Fruit fly (Drosophila melanogaster) whole organism, embryonic: ENCODE data around the gene CG4459.

Source experiments
- Atf6 ChIP-seq: fragments of 200-800 bp; sonication (Bioruptor generic); IDR thresholded peaks from 2 replicates; pipeline ENCODE4 v1.3.6; 2022; ENCODE audit warnings: missing biosample characterization, missing genetic modification characterization
- CG11456 ChIP-seq: fragments of 200-800 bp; sonication (Bioruptor generic); IDR thresholded peaks from 3 replicates; pipeline ENCODE4 v1.3.6; 2022; ENCODE audit warnings: missing biosample characterization, missing genetic modification characterization
- CG13775 ChIP-seq: fragments of 200-800 bp; sonication (Bioruptor generic); optimal IDR thresholded peaks from 3 replicates; lab custom pipeline; 2017; ENCODE audit warnings: missing biosample characterization, mild to moderate bottlenecking, missing genetic modification characterization
- CG15696 ChIP-seq: fragments of 200-800 bp; sonication (Bioruptor generic); optimal IDR thresholded peaks from 2 replicates; lab custom pipeline; 2019; ENCODE audit warnings: missing biosample characterization, mild to moderate bottlenecking, missing genetic modification characterization, moderate library complexity
- CG1647 ChIP-seq: fragments of 200-800 bp; sonication (Bioruptor generic); optimal IDR thresholded peaks from 3 replicates; lab custom pipeline; 2016; ENCODE audit warnings: missing biosample characterization, missing genetic modification characterization
- CG17612 ChIP-seq: fragments of 200-800 bp; sonication (Bioruptor generic); IDR thresholded peaks from 2 replicates; pipeline ENCODE4 v1.3.6; 2022; ENCODE audit warnings: missing biosample characterization, missing genetic modification characterization
- CG1792 ChIP-seq: fragments of 200-800 bp; sonication (Bioruptor generic); optimal IDR thresholded peaks from 2 replicates; lab custom pipeline; 2016; ENCODE audit warnings: missing biosample characterization, missing genetic modification characterization
- CG2116 ChIP-seq: fragments of 200-800 bp; sonication (Bioruptor generic); optimal IDR thresholded peaks from 3 replicates; lab custom pipeline; 2018; ENCODE audit warnings: missing biosample characterization, mild to moderate bottlenecking, missing genetic modification characterization
- CG30403 ChIP-seq: fragments of 200-800 bp; sonication (Bioruptor generic); optimal IDR thresholded peaks from 3 replicates; lab custom pipeline; 2016; ENCODE audit warnings: missing biosample characterization, missing genetic modification characterization
- CG33557 ChIP-seq: fragments of 200-800 bp; sonication (Bioruptor generic); optimal IDR thresholded peaks from 2 replicates; lab custom pipeline; 2019; ENCODE audit warnings: missing biosample characterization, mild to moderate bottlenecking, missing genetic modification characterization, moderate library complexity
- CG7357 ChIP-seq: fragments of 200-800 bp; sonication (Bioruptor generic); IDR thresholded peaks from 3 replicates; pipeline ENCODE4 v1.3.6; 2022; ENCODE audit warnings: missing biosample characterization, missing genetic modification characterization
- CG7786 ChIP-seq: fragments of 200-800 bp; sonication (Bioruptor generic); optimal IDR thresholded peaks from 2 replicates; lab custom pipeline; 2016; ENCODE audit warnings: missing biosample characterization, missing genetic modification characterization
- CG8089 ChIP-seq: fragments of 200-800 bp; sonication (Bioruptor generic); optimal IDR thresholded peaks from 3 replicates; lab custom pipeline; 2016; ENCODE audit warnings: missing biosample characterization, missing genetic modification characterization
- D ChIP-seq, 2 experiments: fragments of 200-800 bp in 1 of 2; fragments of >200 bp in 1 of 2; sonication (Bioruptor generic) in 1 of 2; optimal IDR thresholded peaks; 2 replicates in 1 of 2; 3 replicates in 1 of 2; lab custom pipeline; 2017; ENCODE audit warnings: mild to moderate bottlenecking in 1 of 2, missing biosample characterization in 1 of 2, missing genetic modification characterization in 1 of 2, missing genetic modification reagents in 1 of 2
- Deaf1 ChIP-seq: fragments of 200-800 bp; optimal IDR thresholded peaks from 3 replicates; lab custom pipeline; 2019; ENCODE audit warnings: missing biosample characterization, mild to moderate bottlenecking, missing genetic modification characterization, moderate library complexity
- Dfd ChIP-seq, 2 experiments: fragments of >200 bp; optimal IDR thresholded peaks; 2 replicates each; lab custom pipeline; 2017; ENCODE audit warnings: missing biosample characterization in 2 of 2, missing genetic modification characterization in 2 of 2
- Drgx ChIP-seq: fragments of 200-800 bp; sonication (Bioruptor generic); IDR thresholded peaks from 2 replicates; pipeline ENCODE4 v1.3.6; 2022; ENCODE audit warnings: missing biosample characterization, missing genetic modification characterization
- HmgZ ChIP-seq: fragments of 200-800 bp; sonication (Bioruptor generic); optimal IDR thresholded peaks from 2 replicates; lab custom pipeline; 2018; ENCODE audit warnings: missing biosample characterization, mild to moderate bottlenecking, missing genetic modification characterization
- Myb ChIP-seq: fragments of 200-800 bp; sonication (Bioruptor generic); optimal IDR thresholded peaks from 2 replicates; lab custom pipeline; 2016; ENCODE audit warnings: missing biosample characterization, missing genetic modification characterization
- PHDP ChIP-seq: fragments of 200-800 bp; sonication (Bioruptor generic); optimal IDR thresholded peaks from 3 replicates; lab custom pipeline; 2018; ENCODE audit warnings: missing biosample characterization, mild to moderate bottlenecking, missing genetic modification characterization, moderate library complexity
- ash1 ChIP-seq: fragments of 200-800 bp; sonication (Bioruptor generic); optimal IDR thresholded peaks from 2 replicates; lab custom pipeline; 2018; ENCODE audit warnings: missing biosample characterization, mild to moderate bottlenecking, missing genetic modification characterization
- ato ChIP-seq: fragments of 200-800 bp; sonication (Bioruptor generic); IDR thresholded peaks from 2 replicates; pipeline ENCODE4 v1.3.6; 2022; ENCODE audit warnings: missing biosample characterization, missing genetic modification characterization; ENCODE audit not compliant: partially characterized antibody
- cad ChIP-seq: fragments of >200 bp; optimal IDR thresholded peaks from 2 replicates; lab custom pipeline; 2017; ENCODE audit warnings: missing biosample characterization, missing genetic modification characterization
- caup ChIP-seq: fragments of 200-800 bp; sonication (Bioruptor generic); optimal IDR thresholded peaks from 3 replicates; lab custom pipeline; 2017; ENCODE audit warnings: missing biosample characterization, mild to moderate bottlenecking, missing genetic modification characterization, moderate library complexity; ENCODE audit not compliant: severe bottlenecking
- chm ChIP-seq: fragments of 200-800 bp; sonication (Bioruptor generic); IDR thresholded peaks from 2 replicates; pipeline ENCODE4 v1.3.6; 2022; ENCODE audit warnings: missing biosample characterization, missing genetic modification characterization
- chn ChIP-seq: fragments of 200-800 bp; sonication (Bioruptor generic); optimal IDR thresholded peaks from 2 replicates; lab custom pipeline; 2016; ENCODE audit warnings: missing biosample characterization, missing genetic modification characterization
- crol ChIP-seq: fragments of 200-800 bp; sonication (Bioruptor generic); IDR thresholded peaks from 2 replicates; pipeline ENCODE4 v1.3.6; 2022; ENCODE audit warnings: missing biosample characterization, missing genetic modification characterization
- crp ChIP-seq, 2 experiments: fragments of 200-800 bp; sonication (Bioruptor generic); optimal IDR thresholded peaks; 2 replicates in 1 of 2; 3 replicates in 1 of 2; lab custom pipeline; 2017; ENCODE audit warnings: missing biosample characterization in 2 of 2, missing genetic modification characterization in 2 of 2, mild to moderate bottlenecking in 1 of 2, moderate library complexity in 1 of 2
- disco-r ChIP-seq: fragments of 200-800 bp; sonication (Bioruptor generic); optimal IDR thresholded peaks from 2 replicates; lab custom pipeline; 2016; ENCODE audit warnings: missing biosample characterization, missing genetic modification characterization
- fd102C ChIP-seq: fragments of 200-800 bp; sonication (Bioruptor generic); optimal IDR thresholded peaks from 2 replicates; lab custom pipeline; 2018; ENCODE audit warnings: missing biosample characterization, mild to moderate bottlenecking, missing genetic modification characterization, moderate library complexity
- fru ChIP-seq: fragments of >200 bp; optimal IDR thresholded peaks from 2 replicates; lab custom pipeline; 2017
- gce ChIP-seq: fragments of 200-800 bp; sonication (Bioruptor generic); IDR thresholded peaks from 3 replicates; pipeline ENCODE4 v1.3.6; 2022; ENCODE audit warnings: missing biosample characterization, missing genetic modification characterization
- her ChIP-seq: fragments of 200-800 bp; sonication (Bioruptor generic); optimal IDR thresholded peaks from 2 replicates; lab custom pipeline; 2016; ENCODE audit warnings: missing biosample characterization, missing genetic modification characterization
- ind ChIP-seq: fragments of 200-800 bp; sonication (Bioruptor generic); optimal IDR thresholded peaks from 3 replicates; lab custom pipeline; 2016; ENCODE audit warnings: missing biosample characterization, missing genetic modification characterization
- inv ChIP-seq: fragments of 200-800 bp; sonication (Bioruptor generic); IDR thresholded peaks from 2 replicates; pipeline ENCODE4 v1.3.6; 2022; ENCODE audit warnings: missing biosample characterization, missing genetic modification characterization; ENCODE audit not compliant: partially characterized antibody
- jigr1 ChIP-seq: fragments of 200-800 bp; sonication (Bioruptor generic); IDR thresholded peaks from 3 replicates; pipeline ENCODE4 v1.3.6; 2022; ENCODE audit warnings: missing biosample characterization, missing genetic modification characterization
- jing ChIP-seq: fragments of 200-800 bp; sonication (Bioruptor generic); optimal IDR thresholded peaks from 2 replicates; lab custom pipeline; 2018; ENCODE audit warnings: missing biosample characterization, mild to moderate bottlenecking, missing genetic modification characterization
- lab ChIP-seq: fragments of 200-800 bp; sonication (Bioruptor generic); optimal IDR thresholded peaks from 3 replicates; lab custom pipeline; 2017; ENCODE audit warnings: missing biosample characterization, missing genetic modification characterization, mild to moderate bottlenecking, moderate library complexity, missing genetic modification reagents
- luna ChIP-seq: fragments of 200-800 bp; sonication (Bioruptor generic); optimal IDR thresholded peaks from 2 replicates; lab custom pipeline; 2016; ENCODE audit warnings: missing biosample characterization, missing genetic modification characterization
- phol ChIP-seq: fragments of 200-800 bp; sonication (Bioruptor generic); optimal IDR thresholded peaks from 3 replicates; lab custom pipeline; 2018; ENCODE audit warnings: missing biosample characterization, mild to moderate bottlenecking, missing genetic modification characterization, moderate library complexity
- rib ChIP-seq: fragments of 200-800 bp; sonication (Bioruptor generic); IDR thresholded peaks from 2 replicates; pipeline ENCODE4 v1.3.6; 2022; ENCODE audit warnings: missing biosample characterization, missing genetic modification characterization
- slbo ChIP-seq: fragments of 200-800 bp; sonication (Bioruptor generic); IDR thresholded peaks from 2 replicates; pipeline ENCODE4 v1.3.6; 2022; ENCODE audit warnings: missing biosample characterization, missing genetic modification characterization
- sob ChIP-seq: fragments of 200-800 bp; sonication (Bioruptor generic); IDR thresholded peaks from 2 replicates; pipeline ENCODE4 v1.3.6; 2022; ENCODE audit warnings: missing biosample characterization, missing genetic modification characterization
- sqz ChIP-seq: fragments of 200-800 bp; sonication (Bioruptor generic); optimal IDR thresholded peaks from 3 replicates; lab custom pipeline; 2018; ENCODE audit warnings: missing biosample characterization, mild to moderate bottlenecking, missing genetic modification characterization
- ssp ChIP-seq: fragments of 200-800 bp; sonication (Bioruptor generic); IDR thresholded peaks from 2 replicates; pipeline ENCODE4 v1.3.6; 2022; ENCODE audit warnings: missing biosample characterization, missing genetic modification characterization
- tna ChIP-seq: fragments of 200-800 bp; sonication (Bioruptor generic); IDR thresholded peaks from 2 replicates; pipeline ENCODE4 v1.3.6; 2022; ENCODE audit warnings: missing biosample characterization, missing genetic modification characterization; ENCODE audit not compliant: partially characterized antibody
- trh ChIP-seq: fragments of 200-800 bp; sonication (Bioruptor generic); optimal IDR thresholded peaks from 2 replicates; lab custom pipeline; 2016; ENCODE audit warnings: missing biosample characterization, missing genetic modification characterization
- unpg ChIP-seq: fragments of 200-800 bp; sonication (Bioruptor generic); optimal IDR thresholded peaks from 3 replicates; lab custom pipeline; 2018; ENCODE audit warnings: missing biosample characterization, mild to moderate bottlenecking, missing genetic modification characterization, moderate library complexity
- wek ChIP-seq: fragments of 200-800 bp; sonication (Bioruptor generic); optimal IDR thresholded peaks from 3 replicates; lab custom pipeline; 2018; ENCODE audit warnings: missing biosample characterization, mild to moderate bottlenecking, missing genetic modification characterization, moderate library complexity
- z ChIP-seq: fragments of 200-800 bp; sonication (Bioruptor generic); IDR thresholded peaks from 3 replicates; pipeline ENCODE4 v1.3.6; 2022; ENCODE audit warnings: missing biosample characterization, missing genetic modification characterization

The CG4459 gene

dm6 chr3R:19904865-19905373, 23.5 kb downstream of the CG4459 start, which contains the start of the genes Surf6 and RhoGAP92B (continued):
- TF ChIP-seq PHDP (tag; lab: Kevin White, UChicago) (peak; percentile 55), fd102C (GFP tag; lab: Kevin White, UChicago) (no peak), ind (GFP tag; lab: Kevin White, UChicago) (peak; percentile 54), chn (GFP tag; lab: Kevin White, UChicago) (peak; percentile 56), inv (GFP tag; lab: Robert Waterston, UW) (no peak), jigr1 (no peak), crol (no peak), CG7357 (no peak), z (GFP tag; lab: Robert Waterston, UW) (no peak), unpg (GFP tag; lab: Kevin White, UChicago) (peak; percentile 55), trh (no peak), CG11456 (GFP tag; lab: Robert Waterston, UW) (no peak), ato (GFP tag; lab: Robert Waterston, UW) (no peak), CG15696 (tag; lab: Kevin White, UChicago) (peak; percentile 47), rib (GFP tag; lab: Robert Waterston, UW) (no peak), disco-r (GFP tag; lab: Kevin White, UChicago) (peak; percentile 38), Myb (GFP tag; lab: Kevin White, UChicago) (peak; percentile 62), Deaf1 (tag; lab: Kevin White, UChicago) (peak; percentile 41), CG17612 (GFP tag; lab: Robert Waterston, UW) (0 out of 2 replicates have a peak, but pooled peaks have one; percentile 23), ssp (GFP tag; lab: Robert Waterston, UW) (0 out of 2 replicates have a peak, but pooled peaks have one; percentile 20), chm (GFP tag; lab: Robert Waterston, UW) (no peak; the same call in 1 of the 2 replicates), Atf6 (GFP tag; lab: Robert Waterston, UW) (peak; percentile 63; the same call in 1 of the 2 replicates), gce (no peak), caup (GFP tag; lab: Kevin White, UChicago) (peak; percentile 71), CG33557 (GFP tag; lab: Kevin White, UChicago) (peak; percentile 39), CG1647 (GFP tag; lab: Kevin White, UChicago) (peak; percentile 35), Drgx (peak; percentile 27; the same call in 1 of the 2 replicates), luna (GFP tag; lab: Kevin White, UChicago) (peak; percentile 32), ash1 (GFP tag; lab: Kevin White, UChicago) (no peak), Dfd (GFP tag; optimal IDR thresholded peaks at IDR 0.05; lab: Kevin White, UChicago) (no peak), tna (GFP tag; lab: Robert Waterston, UW) (no peak), lab (GFP tag; lab: Kevin White, UChicago) (peak; percentile 79), CG8089 (GFP tag; lab: Kevin White, UChicago) (peak; percentile 49), CG13775 (peak; percentile 64), CG1792 (GFP tag; lab: Kevin White, UChicago) (peak; percentile 3), fru (no peak), slbo (peak; percentile 38), her (GFP tag; lab: Kevin White, UChicago) (peak; percentile 63), sob (GFP tag; lab: Robert Waterston, UW) (peak; percentile 65), sqz (GFP tag; lab: Kevin White, UChicago) (no peak), CG7786 (GFP tag; lab: Kevin White, UChicago) (peak; percentile 57), D (optimal IDR thresholded peaks at IDR 0.05; lab: Kevin White, UChicago) (no peak), D (GFP tag; optimal IDR thresholded peaks at IDR 0.05; lab: Kevin White, UChicago) (peak; percentile 31), wek (GFP tag; lab: Kevin White, UChicago) (peak; percentile 99), HmgZ (tag; lab: Kevin White, UChicago) (peak; percentile 79), phol (tag; lab: Kevin White, UChicago) (peak; percentile 77), crp (GFP tag; optimal IDR thresholded peaks at IDR 0.05; lab: Kevin White, UChicago) (peak in 1 of 2 experiments; percentile 62), cad (GFP tag; lab: Kevin White, UChicago) (no peak), CG30403 (peak; percentile 43), jing (GFP tag; lab: Kevin White, UChicago) (no peak), CG2116 (GFP tag; lab: Kevin White, UChicago) (peak; percentile 69)
